Fruit fly (Drosophila melanogaster) whole organism, embryonic: Measurements from ENCODE around the gene CG43093.

Experiments used
- C15 ChIP-seq: fragments of 200-800 bp; sonication (Bioruptor generic); IDR thresholded peaks from 3 replicates; pipeline ENCODE4 v1.3.6; 2022; ENCODE audit warnings: missing biosample characterization, missing genetic modification characterization
- CG10462 ChIP-seq: fragments of 200-800 bp; sonication (Bioruptor generic); optimal IDR thresholded peaks from 2 replicates; lab custom pipeline; 2016; ENCODE audit warnings: missing biosample characterization, missing genetic modification characterization
- CG10654 ChIP-seq: fragments of 200-800 bp; sonication (Bioruptor generic); optimal IDR thresholded peaks from 2 replicates; lab custom pipeline; 2016; ENCODE audit warnings: missing biosample characterization, missing genetic modification characterization
- CG12104 ChIP-seq: fragments of 200-800 bp; sonication (Bioruptor generic); optimal IDR thresholded peaks from 3 replicates; lab custom pipeline; 2016; ENCODE audit warnings: missing biosample characterization, missing genetic modification characterization
- CG15514 ChIP-seq: fragments of 200-800 bp; sonication (Bioruptor generic); optimal IDR thresholded peaks from 3 replicates; lab custom pipeline; 2017; ENCODE audit warnings: missing biosample characterization, missing genetic modification characterization, mild to moderate bottlenecking, moderate library complexity, missing genetic modification reagents
- CG17568 ChIP-seq: fragments of 200-800 bp; sonication (Bioruptor generic); optimal IDR thresholded peaks from 2 replicates; lab custom pipeline; 2018; ENCODE audit warnings: missing biosample characterization, mild to moderate bottlenecking, missing genetic modification characterization, moderate library complexity
- CG2202 ChIP-seq: fragments of 200-800 bp; sonication (Bioruptor generic); optimal IDR thresholded peaks from 2 replicates; lab custom pipeline; 2018; ENCODE audit warnings: missing biosample characterization, mild to moderate bottlenecking, missing genetic modification characterization
- CG30403 ChIP-seq: fragments of 200-800 bp; sonication (Bioruptor generic); optimal IDR thresholded peaks from 3 replicates; lab custom pipeline; 2016; ENCODE audit warnings: missing biosample characterization, missing genetic modification characterization
- CG3163 ChIP-seq: fragments of 200-800 bp; sonication (Bioruptor generic); optimal IDR thresholded peaks from 3 replicates; lab custom pipeline; 2016; ENCODE audit warnings: missing biosample characterization, missing genetic modification characterization
- CG34224 ChIP-seq: fragments of 200-800 bp; sonication (Bioruptor generic); IDR thresholded peaks from 3 replicates; pipeline ENCODE4 v1.3.6; 2022; ENCODE audit warnings: missing biosample characterization, missing genetic modification characterization; ENCODE audit not compliant: partially characterized antibody
- CG34422 ChIP-seq: fragments of 200-800 bp; sonication (Bioruptor generic); IDR thresholded peaks from 3 replicates; pipeline ENCODE4 v1.3.6; 2022; ENCODE audit warnings: missing biosample characterization, missing genetic modification characterization
- CG3726 ChIP-seq: fragments of 200-800 bp; sonication (Bioruptor generic); IDR thresholded peaks from 3 replicates; pipeline ENCODE4, ENCODE4 v1.3.6; 2022; ENCODE audit warnings: missing biosample characterization, missing genetic modification characterization
- CG4282 ChIP-seq: fragments of 200-800 bp; sonication (Bioruptor generic); optimal IDR thresholded peaks from 2 replicates; lab custom pipeline; 2016; ENCODE audit warnings: missing biosample characterization, missing genetic modification characterization
- CG4617 ChIP-seq: fragments of 200-800 bp; sonication (Bioruptor generic); optimal IDR thresholded peaks from 3 replicates; lab custom pipeline; 2016; ENCODE audit warnings: missing biosample characterization, missing genetic modification characterization, borderline replicate concordance
- CG6791 ChIP-seq: fragments of 200-800 bp; sonication (Bioruptor generic); IDR thresholded peaks from 3 replicates; pipeline ENCODE4 v1.3.6; 2022; ENCODE audit warnings: missing biosample characterization, missing genetic modification characterization; ENCODE audit not compliant: partially characterized antibody
- CG6813 ChIP-seq: fragments of 200-800 bp; sonication (Bioruptor generic); optimal IDR thresholded peaks from 2 replicates; lab custom pipeline; 2017; ENCODE audit warnings: missing biosample characterization, missing genetic modification characterization, mild to moderate bottlenecking, moderate library complexity, missing genetic modification reagents
- CTCF ChIP-seq: fragments of 200-800 bp; sonication (Bioruptor generic); optimal IDR thresholded peaks from 2 replicates; lab custom pipeline; 2017; ENCODE audit warnings: missing biosample characterization, mild to moderate bottlenecking, missing genetic modification characterization, moderate library complexity
- CrebB ChIP-seq: fragments of 200-800 bp; sonication (Bioruptor generic); optimal IDR thresholded peaks from 3 replicates; lab custom pipeline; 2018; ENCODE audit warnings: missing biosample characterization, mild to moderate bottlenecking, missing genetic modification characterization
- D19B ChIP-seq: fragments of 200-800 bp; sonication (Bioruptor generic); optimal IDR thresholded peaks from 2 replicates; lab custom pipeline; 2017; ENCODE audit warnings: missing biosample characterization, mild to moderate bottlenecking, missing genetic modification characterization
- Dip2 ChIP-seq: fragments of 200-800 bp; sonication (Bioruptor generic); IDR thresholded peaks from 2 replicates; pipeline ENCODE4 v1.3.6; 2022; ENCODE audit warnings: missing biosample characterization, missing genetic modification characterization
- Dref ChIP-seq: fragments of 200-800 bp; sonication (Bioruptor generic); IDR thresholded peaks from 2 replicates; pipeline ENCODE4 v1.3.6; 2022; ENCODE audit warnings: missing biosample characterization, missing genetic modification characterization
- Ets65A ChIP-seq: fragments of 200-800 bp; sonication (Bioruptor generic); peaks from one replicate; lab custom pipeline; 2016; ENCODE audit warnings: missing biosample characterization, missing genetic modification characterization
- H2.0 ChIP-seq: fragments of 200-800 bp; sonication (Bioruptor generic); IDR thresholded peaks from 2 replicates; pipeline ENCODE4 v1.3.6; 2022; ENCODE audit warnings: missing biosample characterization, missing genetic modification characterization
- HLH4C ChIP-seq: fragments of 200-800 bp; sonication (Bioruptor generic); IDR thresholded peaks from 3 replicates; pipeline ENCODE4 v1.3.6; 2022; ENCODE audit warnings: missing biosample characterization, missing genetic modification characterization; ENCODE audit not compliant: partially characterized antibody
- HmgZ ChIP-seq: fragments of 200-800 bp; sonication (Bioruptor generic); optimal IDR thresholded peaks from 2 replicates; lab custom pipeline; 2018; ENCODE audit warnings: missing biosample characterization, mild to moderate bottlenecking, missing genetic modification characterization
- Hmx ChIP-seq: fragments of 200-800 bp; sonication (Bioruptor generic); optimal IDR thresholded peaks from 2 replicates; lab custom pipeline; 2016; ENCODE audit warnings: missing biosample characterization, missing genetic modification characterization
- Jarid2 ChIP-seq: fragments of 200-800 bp; sonication (Bioruptor generic); optimal IDR thresholded peaks from 3 replicates; lab custom pipeline; 2017; ENCODE audit warnings: mild to moderate bottlenecking, missing biosample characterization, missing genetic modification reagents, missing genetic modification characterization
- Med ChIP-seq: fragments of 200-800 bp; sonication (Bioruptor generic); peaks from one replicate; lab custom pipeline; 2016; ENCODE audit warnings: missing biosample characterization, missing genetic modification characterization, mild to moderate bottlenecking, inconsistent platforms, moderate library complexity
- NFAT ChIP-seq: fragments of 200-800 bp; sonication (Bioruptor generic); IDR thresholded peaks from 2 replicates; pipeline ENCODE4 v1.3.6; 2022; ENCODE audit warnings: missing biosample characterization, missing genetic modification characterization
- Neu2 ChIP-seq: fragments of 200-800 bp; sonication (Bioruptor generic); optimal IDR thresholded peaks from 3 replicates; lab custom pipeline; 2016; ENCODE audit warnings: missing biosample characterization, missing genetic modification characterization, borderline replicate concordance
- Nf-YB ChIP-seq: fragments of 200-800 bp; sonication (Bioruptor generic); optimal IDR thresholded peaks from 3 replicates; lab custom pipeline; 2019; ENCODE audit warnings: missing biosample characterization, mild to moderate bottlenecking, missing genetic modification characterization, moderate library complexity
- Pdp1 ChIP-seq, 2 experiments: fragments of 200-800 bp; sonication (Bioruptor generic); optimal IDR thresholded peaks; 3 replicates each; lab custom pipeline; 2016; ENCODE audit warnings: missing biosample characterization in 2 of 2, missing genetic modification characterization in 2 of 2, mild to moderate bottlenecking in 1 of 2, moderate library complexity in 1 of 2
- Rx ChIP-seq: fragments of 200-800 bp; sonication (Bioruptor generic); IDR thresholded peaks from 2 replicates; pipeline ENCODE4 v1.3.6; 2022; ENCODE audit warnings: missing biosample characterization, missing genetic modification characterization
- Vsx1 ChIP-seq: fragments of 200-800 bp; sonication (Bioruptor generic); optimal IDR thresholded peaks from 2 replicates; lab custom pipeline; 2017; ENCODE audit warnings: missing biosample characterization, mild to moderate bottlenecking, missing genetic modification characterization, missing genetic modification reagents
- cad ChIP-seq: fragments of >200 bp; optimal IDR thresholded peaks from 2 replicates; lab custom pipeline; 2017; ENCODE audit warnings: missing biosample characterization, missing genetic modification characterization
- esg ChIP-seq: fragments of 200-800 bp; sonication (Bioruptor generic); conservative IDR thresholded peaks from 2 replicates; pipeline ENCODE4 v1.3.6; 2022; ENCODE audit warnings: missing biosample characterization, missing genetic modification characterization
- gce ChIP-seq: fragments of 200-800 bp; sonication (Bioruptor generic); IDR thresholded peaks from 3 replicates; pipeline ENCODE4 v1.3.6; 2022; ENCODE audit warnings: missing biosample characterization, missing genetic modification characterization
- her ChIP-seq: fragments of 200-800 bp; sonication (Bioruptor generic); optimal IDR thresholded peaks from 2 replicates; lab custom pipeline; 2016; ENCODE audit warnings: missing biosample characterization, missing genetic modification characterization
- jing ChIP-seq: fragments of 200-800 bp; sonication (Bioruptor generic); optimal IDR thresholded peaks from 2 replicates; lab custom pipeline; 2018; ENCODE audit warnings: missing biosample characterization, mild to moderate bottlenecking, missing genetic modification characterization
- ranshi ChIP-seq: fragments of 200-800 bp; sonication (Bioruptor generic); IDR thresholded peaks from 2 replicates; pipeline ENCODE4 v1.3.6; 2022; ENCODE audit warnings: missing biosample characterization, missing genetic modification characterization
- repo ChIP-seq: fragments of 200-800 bp; sonication (Bioruptor generic); optimal IDR thresholded peaks from 2 replicates; lab custom pipeline; 2016; ENCODE audit warnings: missing biosample characterization, missing genetic modification characterization
- run ChIP-seq: fragments of 200-800 bp; sonication (Bioruptor generic); optimal IDR thresholded peaks from 3 replicates; lab custom pipeline; 2018; ENCODE audit warnings: missing biosample characterization, mild to moderate bottlenecking, missing genetic modification characterization
- seq ChIP-seq: fragments of 200-800 bp; sonication (Bioruptor generic); IDR thresholded peaks from 2 replicates; pipeline ENCODE4 v1.3.6; 2022; ENCODE audit warnings: missing biosample characterization, missing genetic modification characterization
- sna ChIP-seq: fragments of 200-800 bp; sonication (Bioruptor generic); IDR thresholded peaks from 2 replicates; pipeline ENCODE4 v1.3.6; 2022; ENCODE audit warnings: missing biosample characterization, missing genetic modification characterization; ENCODE audit not compliant: partially characterized antibody
- sr ChIP-seq: fragments of 200-800 bp; sonication (Bioruptor generic); IDR thresholded peaks from 3 replicates; pipeline ENCODE4 v1.3.6; 2022; ENCODE audit warnings: missing biosample characterization, missing genetic modification characterization
- stc ChIP-seq: fragments of 200-800 bp; sonication (Bioruptor generic); IDR thresholded peaks from 2 replicates; pipeline ENCODE4 v1.3.6; 2022; ENCODE audit warnings: missing biosample characterization, missing genetic modification characterization
- tgo ChIP-seq: fragments of 200-800 bp; sonication (Bioruptor generic); IDR thresholded peaks from 3 replicates; pipeline ENCODE4 v1.3.6; 2022; ENCODE audit warnings: missing biosample characterization, missing genetic modification characterization
- tll ChIP-seq, 2 experiments: fragments of 200-800 bp in 1 of 2; fragments of >200 bp in 1 of 2; sonication (Bioruptor generic) in 1 of 2; optimal IDR thresholded peaks; 2 replicates each; lab custom pipeline; 2017 to 2019; ENCODE audit warnings: missing biosample characterization in 2 of 2, missing genetic modification characterization in 2 of 2, mild to moderate bottlenecking in 1 of 2, moderate library complexity in 1 of 2
- toy ChIP-seq: fragments of 200-800 bp; sonication (Bioruptor generic); IDR thresholded peaks from 2 replicates; pipeline ENCODE4 v1.3.6; 2022; ENCODE audit warnings: missing biosample characterization, missing genetic modification characterization
- usp ChIP-seq: fragments of >200 bp; optimal IDR thresholded peaks from 2 replicates; lab custom pipeline; 2017; ENCODE audit warnings: missing biosample characterization, missing genetic modification characterization
- zen2 ChIP-seq: fragments of 200-800 bp; sonication (Bioruptor generic); IDR thresholded peaks from 3 replicates; pipeline ENCODE4 v1.3.6; 2022; ENCODE audit warnings: missing biosample characterization, missing genetic modification characterization; ENCODE audit not compliant: partially characterized antibody
- zf30C ChIP-seq: fragments of 200-800 bp; sonication (Bioruptor generic); optimal IDR thresholded peaks from 3 replicates; lab custom pipeline; 2018; ENCODE audit warnings: missing biosample characterization, mild to moderate bottlenecking, missing genetic modification characterization

The CG43093 gene

DNA sequence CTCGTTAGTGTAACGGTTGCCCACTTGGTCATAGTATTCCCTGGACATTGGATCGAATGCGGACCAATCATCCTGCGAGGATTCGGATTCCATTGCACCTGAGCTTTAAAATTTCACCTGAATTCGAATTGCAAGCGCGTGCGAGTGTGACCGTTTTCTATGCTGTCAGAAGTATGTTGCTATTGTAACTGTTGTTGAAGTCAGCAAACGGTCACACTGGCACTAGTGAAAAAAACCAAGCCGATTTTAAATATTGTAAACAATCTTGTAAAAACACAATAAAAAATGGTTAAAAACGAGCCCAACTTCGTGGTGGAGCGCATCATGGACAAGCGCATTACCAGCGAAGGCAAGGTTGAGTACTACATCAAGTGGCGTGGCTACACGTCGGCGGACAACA is 24.7 kb downstream of the CG43093 start, which contains the start of the genes vret and HP1c (continued):
- TF ChIP-seq CG4617 (peak; percentile 69), seq (no peak), CG30403 (GFP tag; lab: Kevin White, UChicago) (no peak), CG2202 (tag; lab: Kevin White, UChicago) (no peak), CG15514 (peak; percentile 40), Vsx1 (GFP tag; lab: Kevin White, UChicago) (no peak), Med (peak; percentile 76), Hmx (no peak), repo (GFP tag; lab: Kevin White, UChicago) (no peak), CG6813 (GFP tag; lab: Kevin White, UChicago) (no peak), HLH4C (GFP tag; lab: Robert Waterston, UW) (no peak), CG34224 (GFP tag; lab: Robert Waterston, UW) (peak; percentile 37; the same call in 1 of the 3 replicates), jing (GFP tag; lab: Kevin White, UChicago) (no peak), sr (GFP tag; lab: Robert Waterston, UW) (no peak), tll (GFP tag; optimal IDR thresholded peaks at IDR 0.05; lab: Kevin White, UChicago) (no peak), Nf-YB (no peak), Dref (peak; percentile 36; the same call in 1 of the 2 replicates), Pdp1 (GFP tag; optimal IDR thresholded peaks at IDR 0.05; lab: Kevin White, UChicago) (no peak), Jarid2 (no peak), run (tag; lab: Kevin White, UChicago) (no peak), Dip2 (GFP tag; lab: Robert Waterston, UW) (no peak), zen2 (GFP tag; lab: Robert Waterston, UW) (no peak), C15 (GFP tag; lab: Robert Waterston, UW) (no peak), CG10654 (GFP tag; lab: Kevin White, UChicago) (no peak), gce (GFP tag; lab: Robert Waterston, UW) (no peak), CTCF (GFP tag; lab: Kevin White, UChicago) (peak; percentile 42), CG34422 (GFP tag; lab: Robert Waterston, UW) (peak; percentile 31; the same call in 1 of the 3 replicates), tgo (no peak), cad (GFP tag; lab: Kevin White, UChicago) (no peak), CG17568 (no peak), esg (GFP tag; lab: Robert Waterston, UW) (no peak), Neu2 (no peak), CG6791 (GFP tag; lab: Robert Waterston, UW) (peak; percentile 42; the same call in 1 of the 3 replicates), ranshi (GFP tag; lab: Robert Waterston, UW) (no peak), usp (no peak), her (GFP tag; lab: Kevin White, UChicago) (no peak), sna (GFP tag; lab: Robert Waterston, UW) (0 out of 2 replicates have a peak, but pooled peaks have one; percentile 30), Rx (GFP tag; lab: Robert Waterston, UW) (no peak), NFAT (no peak), CrebB (tag; lab: Kevin White, UChicago) (no peak), CG10462 (no peak), toy (GFP tag; lab: Robert Waterston, UW) (no peak), zf30C (GFP tag; lab: Kevin White, UChicago) (no peak), CG3726 (GFP tag; lab: Robert Waterston, UW) (no peak), CG12104 (GFP tag; lab: Kevin White, UChicago) (no peak), CG4282 (no peak), stc (GFP tag; lab: Robert Waterston, UW) (no peak), H2.0 (GFP tag; lab: Robert Waterston, UW) (no peak), Ets65A (GFP tag; lab: Kevin White, UChicago) (peak; percentile 84), D19B (GFP tag; lab: Kevin White, UChicago) (no peak), CG3163 (no peak), HmgZ (tag; lab: Kevin White, UChicago) (peak; percentile 32)
